Fruit fly (Drosophila melanogaster): ENCODE measurements around the gene CG7368.

DNA sequence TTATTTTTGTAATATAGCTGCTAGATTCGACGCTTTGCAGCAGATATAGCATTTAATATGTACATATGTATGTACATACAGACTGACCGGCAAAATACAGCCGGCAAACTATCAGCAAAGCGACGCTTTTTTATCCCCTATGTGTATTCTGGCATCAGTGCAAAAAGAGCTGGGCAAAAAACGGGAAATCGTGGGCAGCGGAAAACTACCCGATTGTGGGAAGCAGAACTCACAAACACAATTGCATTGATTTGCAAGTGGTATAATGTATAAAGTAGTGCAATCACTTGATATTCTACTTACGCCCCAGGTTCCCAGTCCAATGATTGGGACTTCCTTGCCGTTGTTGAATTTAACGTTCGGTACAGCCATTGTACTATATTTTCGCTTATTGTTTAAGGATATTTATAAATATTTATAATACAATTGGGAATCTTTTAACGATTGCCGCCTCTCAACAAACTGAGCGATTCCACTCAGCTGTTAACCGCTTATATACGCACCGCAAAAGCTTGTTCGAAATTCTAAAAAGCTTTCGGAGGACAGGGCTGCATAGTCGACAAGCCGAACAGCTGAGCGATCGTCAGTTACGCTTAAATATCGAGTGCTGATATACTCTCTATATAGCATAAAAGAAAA, 26.4 kb downstream of the CG7368 start:
- TF ChIP-seq ovo (GFP tag; optimal IDR thresholded peaks at IDR 0.05) = no peak
- peak; percentile 75 for TF ChIP-seq bab1 (GFP tag; optimal IDR thresholded peaks at IDR 0.05)
- TF ChIP-seq tj (GFP tag; optimal IDR thresholded peaks at IDR 0.05) = peak; percentile 39
- no peak for TF ChIP-seq Hr96 (GFP tag; optimal IDR thresholded peaks at IDR 0.05)
- TF ChIP-seq CG33017 (tag; optimal IDR thresholded peaks at IDR 0.05) = peak; percentile 59
- peak; percentile 30 for TF ChIP-seq CG12768 (GFP tag; optimal IDR thresholded peaks at IDR 0.05)
- peak; percentile 10 for TF ChIP-seq toe (GFP tag; optimal IDR thresholded peaks at IDR 0.05)
- peak; percentile 47 for TF ChIP-seq Mnt (GFP tag; optimal IDR thresholded peaks at IDR 0.05)
- no peak for TF ChIP-seq Clk (GFP tag; optimal IDR thresholded peaks at IDR 0.05)
- TF ChIP-seq CG7045 (GFP tag; optimal IDR thresholded peaks at IDR 0.05) = no peak
- no peak for TF ChIP-seq cnc (optimal IDR thresholded peaks at IDR 0.05)
- no peak for TF ChIP-seq CG1620 (GFP tag; optimal IDR thresholded peaks at IDR 0.05)
- no peak for TF ChIP-seq Crg-1 (GFP tag; optimal IDR thresholded peaks at IDR 0.05)
